Fruit fly (Drosophila melanogaster): ENCODE measurements around the gene CG6695.
A peak's percentile ranks its signal among the peaks of the same experiment; 100 is the strongest.

The CG6695 gene

dm6 chr3R:24626003-24626486 lies 28.9 kb upstream of the CG6695 start:
- TF ChIP-seq Ets98B (GFP tag; IDR thresholded peaks at IDR 0.05) (no peak; the same call in 1 of the 2 replicates), CG17806 (tag; optimal IDR thresholded peaks at IDR 0.05) (peak; percentile 1), EcR (GFP tag; optimal IDR thresholded peaks at IDR 0.05) (peak; percentile 7), gl (tag; optimal IDR thresholded peaks at IDR 0.05) (no peak), rn (GFP tag; IDR thresholded peaks at IDR 0.05) (no peak), CG14655 (GFP tag; optimal IDR thresholded peaks at IDR 0.05) (no peak), Snoo (tag; optimal IDR thresholded peaks at IDR 0.05) (no peak), D1 (tag; optimal IDR thresholded peaks at IDR 0.05) (no peak), CG34367 (tag; optimal IDR thresholded peaks at IDR 0.05) (no peak), CG8159 (tag; optimal IDR thresholded peaks at IDR 0.05) (peak; percentile 27), CG9948 (tag; optimal IDR thresholded peaks at IDR 0.05) (no peak), CG13204 (GFP tag; optimal IDR thresholded peaks at IDR 0.05) (no peak), Pif1A (GFP tag; optimal IDR thresholded peaks at IDR 0.05) (no peak), fd96Ca (GFP tag; IDR thresholded peaks at IDR 0.05) (peak; percentile 12; the same call in 1 of the 3 replicates), CG4496 (GFP tag; IDR thresholded peaks at IDR 0.05) (peak; percentile 47; the same call in 1 of the 3 replicates), CG32121 (GFP tag; IDR thresholded peaks at IDR 0.05) (peak; percentile 29; the same call in 1 of the 2 replicates), CG12605 (GFP tag; IDR thresholded peaks at IDR 0.05) (0 out of 2 replicates have a peak, but pooled peaks have one; percentile 26), Pif1B (GFP tag; optimal IDR thresholded peaks at IDR 0.05) (no peak), CG15710 (tag; optimal IDR thresholded peaks at IDR 0.05) (no peak), CG8301 (tag; optimal IDR thresholded peaks at IDR 0.05) (peak; percentile 17), CG10348 (GFP tag; IDR thresholded peaks at IDR 0.05) (no peak)

dm6 chr3R:24626667-24627066 lies 28.3 kb upstream of the CG6695 start:
- TF ChIP-seq CG8301 (tag; optimal IDR thresholded peaks at IDR 0.05) (no peak), CG8159 (tag; optimal IDR thresholded peaks at IDR 0.05) (no peak)

dm6 chr3R:24629877-24630808 lies 24.8 kb upstream of the CG6695 start, which contains the start of gene Wsck:
Gene Wsck, minus strand, starts transcription at chr3R:24630075.
- peak; percentile 46 for TF ChIP-seq EcR (GFP tag; optimal IDR thresholded peaks at IDR 0.05)
- TF ChIP-seq Snoo (tag; optimal IDR thresholded peaks at IDR 0.05): peak; percentile 17
- TF ChIP-seq CG13204 (GFP tag; optimal IDR thresholded peaks at IDR 0.05): no peak
- no peak for TF ChIP-seq CG8159 (tag; optimal IDR thresholded peaks at IDR 0.05)

dm6 chr3R:24634312-24634711 lies 20.6 kb upstream of the CG6695 start:
- TF ChIP-seq CG4496 (GFP tag; IDR thresholded peaks at IDR 0.05) (no peak), CG8301 (tag; optimal IDR thresholded peaks at IDR 0.05) (no peak), fd96Ca (GFP tag; IDR thresholded peaks at IDR 0.05) (no peak), Pif1B (GFP tag; optimal IDR thresholded peaks at IDR 0.05) (no peak), Ets98B (GFP tag; IDR thresholded peaks at IDR 0.05) (no peak), CG14655 (GFP tag; optimal IDR thresholded peaks at IDR 0.05) (no peak), CG10348 (GFP tag; IDR thresholded peaks at IDR 0.05) (no peak), CG9948 (tag; optimal IDR thresholded peaks at IDR 0.05) (no peak), EcR (GFP tag; optimal IDR thresholded peaks at IDR 0.05) (no peak), CG8159 (tag; optimal IDR thresholded peaks at IDR 0.05) (no peak), D1 (tag; optimal IDR thresholded peaks at IDR 0.05) (no peak), Pif1A (GFP tag; optimal IDR thresholded peaks at IDR 0.05) (no peak), CG13204 (GFP tag; optimal IDR thresholded peaks at IDR 0.05) (no peak), CG12605 (GFP tag; IDR thresholded peaks at IDR 0.05) (no peak), Snoo (tag; optimal IDR thresholded peaks at IDR 0.05) (no peak)

dm6 chr3R:24634957-24635356 lies 20.0 kb upstream of the CG6695 start, which contains the start of gene MtnF:
Gene MtnF, minus strand, starts transcription at chr3R:24635165.
- TF ChIP-seq CG8159 (tag; optimal IDR thresholded peaks at IDR 0.05) (no peak), CG15710 (tag; optimal IDR thresholded peaks at IDR 0.05) (no peak), CG12605 (GFP tag; IDR thresholded peaks at IDR 0.05) (peak; percentile 83), Ets98B (GFP tag; IDR thresholded peaks at IDR 0.05) (no peak)

dm6 chr3R:24649923-24650322 lies 5.0 kb upstream of the CG6695 start, which contains the start of the genes puf and ash2:
Gene puf, minus strand, starts transcription at chr3R:24650043.
Gene ash2, plus strand, starts transcription at chr3R:24650125.
- no peak for TF ChIP-seq Snoo (tag; optimal IDR thresholded peaks at IDR 0.05)
- TF ChIP-seq Ets98B (GFP tag; IDR thresholded peaks at IDR 0.05): no peak
- peak; percentile 47; the same call in 1 of the 3 replicates for TF ChIP-seq CG4496 (GFP tag; IDR thresholded peaks at IDR 0.05)
- no peak for TF ChIP-seq D1 (tag; optimal IDR thresholded peaks at IDR 0.05)

- TF ChIP-seq Ets98B (GFP tag; IDR thresholded peaks at IDR 0.05) (peak; percentile 71), CG17806 (tag; optimal IDR thresholded peaks at IDR 0.05) (no peak), CG14655 (GFP tag; optimal IDR thresholded peaks at IDR 0.05) (no peak), CG8159 (tag; optimal IDR thresholded peaks at IDR 0.05) (no peak), rn (GFP tag; IDR thresholded peaks at IDR 0.05) (no peak), Snoo (tag; optimal IDR thresholded peaks at IDR 0.05) (no peak), CG4496 (GFP tag; IDR thresholded peaks at IDR 0.05) (no peak; the same call in 1 of the 3 replicates), CG15710 (tag; optimal IDR thresholded peaks at IDR 0.05) (no peak), fd96Ca (GFP tag; IDR thresholded peaks at IDR 0.05) (peak; percentile 60; the same call in 2 of the 3 replicates), gl (tag; optimal IDR thresholded peaks at IDR 0.05) (no peak), CG34367 (tag; optimal IDR thresholded peaks at IDR 0.05) (no peak), CG8301 (tag; optimal IDR thresholded peaks at IDR 0.05) (no peak), D1 (tag; optimal IDR thresholded peaks at IDR 0.05) (no peak), Pif1A (GFP tag; optimal IDR thresholded peaks at IDR 0.05) (no peak), Pif1B (GFP tag; optimal IDR thresholded peaks at IDR 0.05) (no peak), EcR (GFP tag; optimal IDR thresholded peaks at IDR 0.05) (no peak), CG9948 (tag; optimal IDR thresholded peaks at IDR 0.05) (no peak), CG32121 (GFP tag; IDR thresholded peaks at IDR 0.05) (peak; percentile 68), CG10348 (GFP tag; IDR thresholded peaks at IDR 0.05) (no peak), CG12605 (GFP tag; IDR thresholded peaks at IDR 0.05) (peak; percentile 69), CG13204 (GFP tag; optimal IDR thresholded peaks at IDR 0.05) (no peak)
Measured at dm6 chr3R:24651044-24651459, 3.9 kb upstream of the CG6695 start.
